Worm (Caenorhabditis elegans) whole organism, L4 larva: ENCODE data around the gene T22D1.1.
A peak's percentile ranks its signal among the peaks of the same experiment; 100 is the strongest.

Source experiments
- D1046.2 ChIP-seq: fragments of 200-800 bp; sonication (Bioruptor generic); IDR thresholded peaks from 2 replicates; pipeline ENCODE4 v1.3.6; 2022; ENCODE audit warnings: missing genetic modification characterization, missing compliant biosample characterization
- F26F4.8 ChIP-seq: fragments of 200-800 bp; sonication (Bioruptor generic); conservative IDR thresholded peaks from 2 replicates; pipeline ENCODE4 v1.3.6; 2022; ENCODE audit warnings: missing genetic modification characterization, missing compliant biosample characterization
- T26A8.4 ChIP-seq: fragments of 200-800 bp; sonication (Bioruptor generic); IDR thresholded peaks from 2 replicates; pipeline ENCODE4 v1.3.6; 2022; ENCODE audit warnings: missing genetic modification characterization, missing compliant biosample characterization
- Y105C5A.15 ChIP-seq: fragments of 200-800 bp; sonication (Bioruptor generic); IDR thresholded peaks from 2 replicates; pipeline ENCODE4 v1.3.6; 2022; ENCODE audit warnings: missing genetic modification characterization, missing compliant biosample characterization
- ZK337.2 ChIP-seq: fragments of 200-800 bp; sonication (Bioruptor generic); IDR thresholded peaks from 2 replicates; pipeline ENCODE4 v1.3.6; 2022; ENCODE audit warnings: missing genetic modification reagents, missing genetic modification characterization, missing compliant biosample characterization
- arid-1 ChIP-seq: fragments of 200-800 bp; sonication (Bioruptor generic); conservative IDR thresholded peaks from 2 replicates; pipeline ENCODE4 v1.3.6; 2022; ENCODE audit warnings: missing genetic modification reagents, missing genetic modification characterization, missing compliant biosample characterization
- attf-4 ChIP-seq: sonication (generic microtip); optimal IDR thresholded peaks from 3 replicates; lab custom pipeline; 2017; ENCODE audit warnings: missing biosample characterization, missing genetic modification characterization
- ceh-20 ChIP-seq: fragments of 200-800 bp; sonication (Bioruptor generic); IDR thresholded peaks from 2 replicates; pipeline ENCODE4 v1.3.6; 2022; ENCODE audit warnings: missing genetic modification reagents, missing genetic modification characterization, missing compliant biosample characterization
- ceh-32 ChIP-seq: sonication (generic microtip); optimal IDR thresholded peaks from 2 replicates; lab custom pipeline; 2016; ENCODE audit warnings: mild to moderate bottlenecking, missing genetic modification characterization, missing compliant biosample characterization; ENCODE audit not compliant: poor library complexity
- ceh-62 ChIP-seq: sonication (generic microtip); optimal IDR thresholded peaks from 2 replicates; lab custom pipeline; 2017; ENCODE audit warnings: missing biosample characterization, missing genetic modification characterization
- ceh-82 ChIP-seq: sonication (generic microtip); optimal IDR thresholded peaks from 2 replicates; lab custom pipeline; 2017; ENCODE audit warnings: missing biosample characterization, missing genetic modification characterization
- cey-2 ChIP-seq: sonication (generic microtip); optimal IDR thresholded peaks from 3 replicates; lab custom pipeline; 2017; ENCODE audit warnings: missing genetic modification characterization, mild to moderate bottlenecking, missing compliant biosample characterization, antibody characterized with exemption, borderline replicate concordance; ENCODE audit not compliant: insufficient read depth
- daf-16 ChIP-seq, 3 experiments: sonication (generic microtip); optimal IDR thresholded peaks; 2 replicates each; lab custom pipeline; 2016 to 2017; ENCODE audit warnings: missing genetic modification characterization in 3 of 3, missing genetic modification reagents in 3 of 3, mild to moderate bottlenecking in 2 of 3, missing compliant biosample characterization in 2 of 3, missing biosample characterization in 1 of 3, moderate library complexity in 1 of 3
- daf-19 ChIP-seq: fragments of 200-800 bp; sonication (Bioruptor generic); conservative IDR thresholded peaks from 2 replicates; pipeline ENCODE4 v1.3.6; 2022; ENCODE audit warnings: missing genetic modification characterization, missing compliant biosample characterization
- daf-8 ChIP-seq: fragments of 200-800 bp; sonication (Bioruptor generic); IDR thresholded peaks from 2 replicates; pipeline ENCODE4 v1.3.6; 2022; ENCODE audit warnings: missing genetic modification characterization, missing compliant biosample characterization
- dmd-6 ChIP-seq: fragments of 200-800 bp; sonication (Bioruptor generic); IDR thresholded peaks from 2 replicates; pipeline ENCODE4 v1.3.6; 2022; ENCODE audit warnings: missing genetic modification reagents, missing genetic modification characterization, missing compliant biosample characterization
- dmd-9 ChIP-seq: fragments of 200-800 bp; sonication (Bioruptor generic); IDR thresholded peaks from 2 replicates; pipeline ENCODE4 v1.3.6; 2022; ENCODE audit warnings: missing genetic modification reagents, missing genetic modification characterization, missing compliant biosample characterization
- dpl-1 ChIP-seq: fragments of 150-350 bp; optimal IDR thresholded peaks from 2 replicates; lab custom pipeline; 2014; ENCODE audit warnings: missing biosample characterization, missing genetic modification reagents, missing genetic modification characterization
- fkh-10 ChIP-seq: fragments of 150-350 bp; optimal IDR thresholded peaks from 2 replicates; lab custom pipeline; 2014; ENCODE audit warnings: missing biosample characterization, missing genetic modification reagents, missing genetic modification characterization
- fos-1 ChIP-seq: fragments of 150-350 bp; optimal IDR thresholded peaks from 2 replicates; lab custom pipeline; 2014; ENCODE audit warnings: missing biosample characterization, missing genetic modification characterization
- hlh-30 ChIP-seq: sonication (generic microtip); optimal IDR thresholded peaks from 2 replicates; lab custom pipeline; 2017; ENCODE audit warnings: antibody characterized with exemption, mild to moderate bottlenecking, missing genetic modification characterization, missing compliant biosample characterization; ENCODE audit not compliant: insufficient read depth
- jun-1 ChIP-seq: fragments of 150-350 bp; optimal IDR thresholded peaks from 2 replicates; lab custom pipeline; 2014; ENCODE audit warnings: missing biosample characterization, missing genetic modification reagents, missing genetic modification characterization
- lin-1 ChIP-seq: fragments of 200-800 bp; sonication (Bioruptor generic); IDR thresholded peaks from 2 replicates; pipeline ENCODE4 v1.3.6; 2022; ENCODE audit warnings: missing genetic modification reagents, missing genetic modification characterization, missing compliant biosample characterization
- lin-13 ChIP-seq: fragments of 150-350 bp; optimal IDR thresholded peaks from 2 replicates; lab custom pipeline; 2014; ENCODE audit warnings: missing biosample characterization, missing genetic modification reagents, missing genetic modification characterization
- lin-15B ChIP-seq: fragments of 150-350 bp; sonication (generic microtip); optimal IDR thresholded peaks from 3 replicates; lab custom pipeline; 2014; ENCODE audit warnings: missing biosample characterization, missing genetic modification characterization
- mes-2 ChIP-seq: sonication (generic microtip); optimal IDR thresholded peaks from 2 replicates; lab custom pipeline; 2016; ENCODE audit warnings: missing genotype, mild to moderate bottlenecking, missing genetic modification characterization, missing compliant biosample characterization; ENCODE audit not compliant: poor library complexity, severe bottlenecking
- nhr-10 ChIP-seq: fragments of 150-350 bp; optimal IDR thresholded peaks from 2 replicates; lab custom pipeline; 2014; ENCODE audit warnings: missing biosample characterization, missing genetic modification characterization
- nhr-102 ChIP-seq: sonication (generic microtip); optimal IDR thresholded peaks from 2 replicates; lab custom pipeline; 2016; ENCODE audit warnings: mild to moderate bottlenecking, missing genetic modification characterization, moderate library complexity, missing compliant biosample characterization
- nhr-11 ChIP-seq: fragments of 150-350 bp; optimal IDR thresholded peaks from 2 replicates; lab custom pipeline; 2014; ENCODE audit warnings: missing biosample characterization, missing genetic modification characterization
- nhr-25 ChIP-seq: sonication (generic microtip); optimal IDR thresholded peaks from 2 replicates; lab custom pipeline; 2017; ENCODE audit warnings: missing genetic modification characterization, mild to moderate bottlenecking, missing compliant biosample characterization, antibody characterized with exemption, moderate library complexity, borderline replicate concordance; ENCODE audit not compliant: insufficient read depth
- nhr-41 ChIP-seq: fragments of 200-800 bp; sonication (Bioruptor generic); IDR thresholded peaks from 2 replicates; pipeline ENCODE4 v1.3.6; 2022; ENCODE audit warnings: missing genetic modification reagents, missing genetic modification characterization, missing compliant biosample characterization
- nhr-48 ChIP-seq: sonication (generic microtip); optimal IDR thresholded peaks from 2 replicates; lab custom pipeline; 2016; ENCODE audit warnings: mild to moderate bottlenecking, missing genetic modification characterization, missing compliant biosample characterization
- pqm-1 ChIP-seq: sonication (generic microtip); optimal IDR thresholded peaks from 2 replicates; lab custom pipeline; 2017; ENCODE audit warnings: missing biosample characterization, missing genetic modification characterization
- saeg-2 ChIP-seq: fragments of 200-800 bp; sonication (Bioruptor generic); IDR thresholded peaks from 2 replicates; pipeline ENCODE4 v1.3.6; 2022; ENCODE audit warnings: missing genetic modification reagents, missing genetic modification characterization, missing compliant biosample characterization
- set-16 ChIP-seq: fragments of 200-800 bp; sonication (Bioruptor generic); IDR thresholded peaks from 2 replicates; pipeline ENCODE4 v1.3.6; 2022; ENCODE audit warnings: missing genetic modification reagents, missing genetic modification characterization, missing compliant biosample characterization
- snpc-1.2 ChIP-seq: fragments of 200-800 bp; sonication (Bioruptor generic); IDR thresholded peaks from 2 replicates; pipeline ENCODE4 v1.3.6; 2022; ENCODE audit warnings: missing genetic modification reagents, missing genetic modification characterization, missing compliant biosample characterization
- tag-97 ChIP-seq: fragments of 200-800 bp; sonication (Bioruptor generic); IDR thresholded peaks from 2 replicates; pipeline ENCODE4 v1.3.6; 2022; ENCODE audit warnings: missing genetic modification characterization, missing compliant biosample characterization
- unc-130 ChIP-seq: sonication (generic microtip); optimal IDR thresholded peaks from 2 replicates; lab custom pipeline; 2016; ENCODE audit warnings: missing genetic modification reagents, missing genetic modification characterization, missing compliant biosample characterization
- unc-62 ChIP-seq, 3 experiments: fragments of 150-350 bp in 1 of 3; sonication (generic microtip); optimal IDR thresholded peaks in 2 of 3; peaks in 1 of 3; 1 replicate in 1 of 3; 2 replicates in 2 of 3; lab custom pipeline; 2014 to 2017; ENCODE audit warnings: missing biosample characterization in 3 of 3, missing genetic modification characterization in 3 of 3, missing genetic modification reagents in 3 of 3, missing genotype in 1 of 3
- zag-1 ChIP-seq: fragments of 150-350 bp; optimal IDR thresholded peaks from 2 replicates; lab custom pipeline; 2014; ENCODE audit warnings: missing biosample characterization, missing genetic modification characterization
- zip-11 ChIP-seq: fragments of 200-800 bp; sonication (Bioruptor generic); IDR thresholded peaks from 2 replicates; pipeline ENCODE4 v1.3.6; 2022; ENCODE audit warnings: missing genetic modification characterization, missing compliant biosample characterization
- ztf-11 ChIP-seq: fragments of 150-350 bp; optimal IDR thresholded peaks from 2 replicates; lab custom pipeline; 2014; ENCODE audit warnings: missing biosample characterization, missing genetic modification characterization

T22D1.1 gene

ce11 chrIV:6881183-6881582 is 42.0 kb upstream of the T22D1.1 start (continued):
- TF ChIP-seq ceh-82 (tag; lab: Kevin White, UChicago) = no peak
- peak; percentile 14 for TF ChIP-seq fkh-10
- no peak for TF ChIP-seq fos-1 (tag; lab: Kevin White, UChicago)
- no peak for TF ChIP-seq jun-1 (tag; lab: Kevin White, UChicago)
- no peak for TF ChIP-seq unc-130
- TF ChIP-seq nhr-41 (GFP tag; lab: Robert Waterston, UW) = no peak
- no peak for TF ChIP-seq zag-1 (tag; lab: Kevin White, UChicago)
- TF ChIP-seq daf-8 (GFP tag; lab: Robert Waterston, UW) = no peak
- no peak for TF ChIP-seq nhr-25
- no peak for TF ChIP-seq tag-97
- TF ChIP-seq daf-16 (GFP tag; optimal IDR thresholded peaks at IDR 0.05; lab: Kevin White, UChicago) = peak in 1 of 2 experiments; percentile 54
- TF ChIP-seq daf-16 (tag; optimal IDR thresholded peaks at IDR 0.05; lab: Kevin White, UChicago) = no peak
- no peak for TF ChIP-seq Y105C5A.15 (GFP tag; lab: Robert Waterston, UW)
- no peak for TF ChIP-seq set-16 (GFP tag; lab: Robert Waterston, UW)
- no peak for TF ChIP-seq lin-15B (tag; lab: Kevin White, UChicago)
- TF ChIP-seq mes-2 (tag; lab: Kevin White, UChicago) = peak; percentile 31
- TF ChIP-seq zip-11 (GFP tag; lab: Robert Waterston, UW) = no peak
- no peak for TF ChIP-seq pqm-1 (tag; lab: Kevin White, UChicago)
- no peak for TF ChIP-seq dmd-9 (GFP tag; lab: Robert Waterston, UW)
- no peak for TF ChIP-seq ztf-11 (tag; lab: Kevin White, UChicago)
- peak; percentile 62 for TF ChIP-seq hlh-30 (tag; lab: Kevin White, UChicago)
- TF ChIP-seq nhr-10 = no peak
- no peak for TF ChIP-seq cey-2 (tag; lab: Kevin White, UChicago)
- no peak for TF ChIP-seq daf-19 (GFP tag; lab: Robert Waterston, UW)
- TF ChIP-seq dpl-1 (GFP tag; lab: Kevin White, UChicago) = no peak
- TF ChIP-seq arid-1 (GFP tag; lab: Robert Waterston, UW) = no peak
- 0 out of 2 replicates have a peak, but pooled peaks have one; percentile 63 for TF ChIP-seq ceh-20 (GFP tag; lab: Robert Waterston, UW)
- no peak for TF ChIP-seq saeg-2 (GFP tag; lab: Robert Waterston, UW)
- no peak for TF ChIP-seq ceh-32 (tag; lab: Kevin White, UChicago)
- no peak for TF ChIP-seq snpc-1.2 (GFP tag; lab: Robert Waterston, UW)
- peak; percentile 77 for TF ChIP-seq dmd-6 (GFP tag; lab: Robert Waterston, UW)
- TF ChIP-seq nhr-102 (tag; lab: Kevin White, UChicago) = no peak

- TF ChIP-seq lin-13 (no peak), nhr-11 (tag; lab: Kevin White, UChicago) (no peak), lin-1 (GFP tag; lab: Robert Waterston, UW) (no peak), ceh-62 (tag; lab: Kevin White, UChicago) (no peak), ZK337.2 (GFP tag; lab: Robert Waterston, UW) (no peak), F26F4.8 (GFP tag; lab: Robert Waterston, UW) (no peak), T26A8.4 (no peak), nhr-48 (tag; lab: Kevin White, UChicago) (no peak), attf-4 (no peak), ztf-11 (tag; lab: Kevin White, UChicago) (no peak), unc-62 (GFP tag; optimal IDR thresholded peaks at IDR 0.05 in 1 of 2; lab: Kevin White, UChicago) (no peak), unc-62 (tag; optimal IDR thresholded peaks at IDR 0.05; lab: Kevin White, UChicago) (no peak), D1046.2 (GFP tag; lab: Robert Waterston, UW) (no peak)
Observed at ce11 chrIV:6883342-6883741, 39.8 kb upstream of the T22D1.1 start, which contains the start of gene tre-2. TSS of gene tre-2 (minus strand) at chrIV:6883442.
